Worm (Caenorhabditis elegans) whole organism, early embryonic: ENCODE results near the gene npax-2.

Source experiments
- B0310.2 ChIP-seq: sonication (generic microtip); optimal IDR thresholded peaks from 2 replicates; lab custom pipeline; 2016; ENCODE audit warnings: mild to moderate bottlenecking, missing genetic modification characterization, missing compliant biosample characterization
- F13C5.2 ChIP-seq: sonication (generic microtip); optimal IDR thresholded peaks from 2 replicates; lab custom pipeline; 2017; ENCODE audit warnings: mild to moderate bottlenecking, missing genetic modification characterization, inconsistent platforms, missing compliant biosample characterization
- aly-1 ChIP-seq: sonication (generic microtip); optimal IDR thresholded peaks from 2 replicates; lab custom pipeline; 2016; ENCODE audit warnings: missing genetic modification characterization, missing compliant biosample characterization
- ama-1 ChIP-seq: fragments of 150-350 bp; optimal IDR thresholded peaks from 2 replicates; lab custom pipeline; 2014
- ceh-13 ChIP-seq: fragments of 200-800 bp; sonication (Bioruptor generic); optimal IDR thresholded peaks from 2 replicates; lab custom pipeline; 2018; ENCODE audit warnings: mild to moderate bottlenecking, missing genetic modification characterization, missing compliant biosample characterization
- ceh-36 ChIP-seq: sonication (generic microtip); optimal IDR thresholded peaks from 2 replicates; lab custom pipeline; 2016; ENCODE audit warnings: missing genetic modification characterization, inconsistent platforms, missing compliant biosample characterization
- ets-7 ChIP-seq: sonication (generic microtip); optimal IDR thresholded peaks from 2 replicates; lab custom pipeline; 2016; ENCODE audit warnings: missing genotype, missing genetic modification characterization, missing compliant biosample characterization
- flt-1 ChIP-seq: fragments of 200-800 bp; sonication (Bioruptor generic); IDR thresholded peaks from 2 replicates; pipeline ENCODE4 v1.3.6; 2022; ENCODE audit warnings: missing genetic modification characterization, missing compliant biosample characterization
- hmbx-1 ChIP-seq: sonication (generic microtip); optimal IDR thresholded peaks from 2 replicates; lab custom pipeline; 2016; ENCODE audit warnings: mild to moderate bottlenecking, missing genetic modification characterization, missing compliant biosample characterization
- hmg-4 ChIP-seq: fragments of 200-800 bp; sonication (Bioruptor generic); optimal IDR thresholded peaks from 2 replicates; lab custom pipeline; 2018; ENCODE audit warnings: mild to moderate bottlenecking, missing genetic modification characterization, missing compliant biosample characterization
- hnd-1 ChIP-seq: sonication (generic microtip); optimal IDR thresholded peaks from 2 replicates; lab custom pipeline; 2016; ENCODE audit warnings: missing genetic modification characterization, missing compliant biosample characterization
- pes-1 ChIP-seq: fragments of 200-800 bp; sonication (Bioruptor generic); IDR thresholded peaks from 2 replicates; pipeline ENCODE4 v1.3.6; 2022; ENCODE audit warnings: missing genetic modification reagents, missing genetic modification characterization, missing compliant biosample characterization
- scrt-1 ChIP-seq: fragments of 200-800 bp; sonication (Bioruptor generic); IDR thresholded peaks from 2 replicates; pipeline ENCODE4 v1.3.6; 2022; ENCODE audit warnings: missing genetic modification characterization, missing compliant biosample characterization
- sea-1 ChIP-seq: fragments of 200-800 bp; sonication (Bioruptor generic); conservative IDR thresholded peaks from 2 replicates; pipeline ENCODE4 v1.3.6; 2022; ENCODE audit warnings: missing genetic modification characterization, missing compliant biosample characterization
- tbx-11 ChIP-seq: fragments of 200-800 bp; sonication (Bioruptor generic); IDR thresholded peaks from 2 replicates; pipeline ENCODE4 v1.3.6; 2022; ENCODE audit warnings: missing genetic modification characterization, missing compliant biosample characterization
- tbx-37 ChIP-seq: fragments of 200-800 bp; sonication (Bioruptor generic); conservative IDR thresholded peaks from 2 replicates; pipeline ENCODE4 v1.3.6; 2022; ENCODE audit warnings: missing genetic modification reagents, missing genetic modification characterization, missing compliant biosample characterization
- tra-4 ChIP-seq: sonication (generic microtip); optimal IDR thresholded peaks from 2 replicates; lab custom pipeline; 2017; ENCODE audit warnings: missing genetic modification characterization, missing compliant biosample characterization

Gene npax-2

DNA sequence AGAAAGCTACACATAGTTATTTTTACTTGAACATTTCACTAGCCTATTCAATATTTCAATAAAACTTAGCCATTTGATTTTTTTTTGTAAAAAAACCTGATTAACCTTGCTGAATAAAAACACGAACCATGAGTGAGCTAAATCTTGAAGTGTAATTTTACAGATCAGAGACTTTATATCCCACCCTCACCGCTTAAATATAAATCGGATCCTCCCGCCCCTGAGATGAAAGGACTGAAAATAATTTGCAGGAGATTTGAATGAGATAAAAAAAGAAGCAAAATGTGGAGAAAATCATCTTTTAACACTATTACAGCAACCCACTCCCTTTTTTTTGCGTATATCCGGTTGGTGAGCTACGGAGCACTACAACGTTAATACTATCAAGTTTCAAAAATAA, at the start of gene npax-2:
npax-2 (minus strand) TSS at position 101 of the 400 bp plus-strand sequence.
- TF ChIP-seq hmbx-1 (tag; lab: Kevin White, UChicago) (no peak), ets-7 (tag; lab: Kevin White, UChicago) (no peak), F13C5.2 (tag; lab: Kevin White, UChicago) (no peak), tbx-11 (GFP tag; lab: Robert Waterston, UW) (no peak), flt-1 (GFP tag; lab: Robert Waterston, UW) (no peak), B0310.2 (no peak), ceh-36 (tag; lab: Kevin White, UChicago) (no peak), sea-1 (GFP tag; lab: Robert Waterston, UW) (no peak), ama-1 (lab: Kevin White, UChicago) (no peak), scrt-1 (no peak), hnd-1 (tag; lab: Kevin White, UChicago) (no peak), aly-1 (tag; lab: Kevin White, UChicago) (no peak), ceh-13 (GFP tag; lab: Kevin White, UChicago) (no peak), hmg-4 (GFP tag; lab: Kevin White, UChicago) (no peak), tra-4 (tag; lab: Kevin White, UChicago) (no peak), pes-1 (GFP tag; lab: Robert Waterston, UW) (no peak)

DNA sequence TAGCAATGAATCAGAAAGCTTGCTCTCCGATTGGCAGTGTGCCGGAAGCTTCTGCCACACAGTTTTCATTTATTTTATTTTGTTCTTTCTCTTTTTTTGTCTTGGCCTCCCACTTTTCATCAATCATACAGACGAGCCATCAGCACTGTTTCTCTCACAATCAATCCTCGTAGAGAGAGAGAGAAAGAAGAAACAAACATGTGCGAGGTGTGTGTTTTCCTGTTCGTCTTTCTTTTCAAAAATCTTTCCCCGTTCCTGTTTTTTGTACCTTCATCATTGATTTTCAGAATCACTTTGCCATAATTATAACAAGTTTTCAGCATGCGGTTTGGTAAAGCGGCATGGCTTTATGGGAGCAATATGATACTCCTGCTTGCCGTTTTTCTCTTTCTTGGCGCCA, 49.2 kb upstream of the npax-2 start, which contains the start of gene T24C12.1:
T24C12.1 (plus strand) TSS at position 301 of the 400 bp plus-strand sequence.
- TF ChIP-seq pes-1 (GFP tag; lab: Robert Waterston, UW) (no peak), sea-1 (GFP tag; lab: Robert Waterston, UW) (no peak), flt-1 (GFP tag; lab: Robert Waterston, UW) (no peak), hmbx-1 (tag; lab: Kevin White, UChicago) (no peak), ets-7 (tag; lab: Kevin White, UChicago) (no peak), tbx-37 (GFP tag; lab: Robert Waterston, UW) (no peak), hnd-1 (tag; lab: Kevin White, UChicago) (no peak)

DNA sequence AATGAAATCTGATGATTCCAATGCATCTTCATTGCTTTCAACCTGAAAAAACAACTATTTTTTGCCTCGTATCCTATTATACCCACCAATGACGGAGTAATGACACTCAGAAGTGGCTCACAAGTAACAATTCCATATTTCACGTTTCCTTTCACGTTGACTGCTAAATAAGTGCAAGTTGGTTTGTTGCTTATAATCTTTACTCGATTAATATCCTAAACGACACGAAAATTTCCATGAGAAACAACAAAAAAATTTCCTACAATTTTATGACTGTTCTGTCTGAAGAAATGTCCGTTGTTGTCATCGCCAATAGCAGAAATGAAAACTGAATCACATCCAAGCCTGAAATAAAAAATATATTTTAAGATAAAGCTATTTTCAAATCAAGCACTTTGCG, 47.5 kb upstream of the npax-2 start:
- TF ChIP-seq ets-7 (tag; lab: Kevin White, UChicago) (no peak), tbx-37 (GFP tag; lab: Robert Waterston, UW) (no peak), tra-4 (tag; lab: Kevin White, UChicago) (no peak), flt-1 (GFP tag; lab: Robert Waterston, UW) (no peak), pes-1 (GFP tag; lab: Robert Waterston, UW) (no peak)

DNA sequence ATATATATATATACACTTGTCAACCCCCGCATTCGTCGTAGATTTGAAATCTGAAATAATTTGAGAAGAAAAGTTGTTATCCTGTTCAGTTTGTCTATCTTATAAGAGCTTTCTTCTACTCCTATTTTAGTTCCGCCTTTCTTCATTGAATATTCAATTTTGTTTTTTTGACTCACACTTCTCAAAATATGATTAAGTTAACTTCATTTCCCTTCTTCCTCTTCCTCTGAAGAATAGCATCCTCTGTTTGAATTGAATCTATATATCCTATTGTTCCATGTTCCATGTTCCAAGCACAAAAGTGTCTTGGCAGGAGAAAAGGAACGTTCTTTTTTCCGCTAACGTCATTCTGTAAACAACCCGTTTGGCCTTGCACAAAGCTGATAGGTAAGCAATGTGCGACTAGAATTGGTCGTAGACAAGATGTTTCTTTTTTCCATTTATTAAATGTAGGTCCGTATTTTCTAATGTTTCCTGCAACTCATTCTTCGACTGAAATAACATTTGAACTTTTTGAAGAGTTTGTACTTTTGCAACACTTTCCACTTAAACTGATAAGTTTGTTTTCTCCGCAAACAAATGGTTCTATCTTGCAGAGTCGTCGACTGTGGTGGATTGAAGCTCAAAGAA, 42.1 kb upstream of the npax-2 start, which contains the start of gene gap-1:
gap-1 (plus strand) TSS at position 580 of the 630 bp plus-strand sequence.
- TF ChIP-seq ama-1 (lab: Kevin White, UChicago) (no peak), hmg-4 (GFP tag; lab: Kevin White, UChicago) (no peak), ets-7 (tag; lab: Kevin White, UChicago) (no peak), pes-1 (GFP tag; lab: Robert Waterston, UW) (no peak), scrt-1 (no peak), hnd-1 (tag; lab: Kevin White, UChicago) (no peak), flt-1 (GFP tag; lab: Robert Waterston, UW) (no peak), tbx-11 (GFP tag; lab: Robert Waterston, UW) (no peak), tra-4 (tag; lab: Kevin White, UChicago) (no peak), sea-1 (GFP tag; lab: Robert Waterston, UW) (no peak), B0310.2 (no peak), ceh-36 (tag; lab: Kevin White, UChicago) (no peak)

DNA sequence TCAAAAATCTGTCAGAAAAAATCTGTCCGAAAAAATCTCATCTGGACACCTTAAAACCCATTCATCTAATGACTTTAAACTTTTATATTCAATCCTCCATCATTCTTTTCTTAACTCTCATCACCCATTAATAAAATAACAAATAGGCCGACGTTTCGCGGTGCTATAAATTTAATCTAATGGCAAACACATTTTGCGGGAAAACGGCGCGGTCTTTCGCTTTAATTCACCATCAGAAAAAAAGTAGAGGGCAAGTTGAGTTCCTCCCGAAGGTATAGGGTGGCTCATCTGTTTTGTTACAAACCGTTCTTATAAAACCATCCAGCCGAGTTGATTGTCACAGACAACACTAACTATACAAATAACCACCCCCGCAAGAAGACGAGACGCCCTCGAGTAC, 40.8 kb upstream of the npax-2 start:
- TF ChIP-seq B0310.2 (no peak), sea-1 (GFP tag; lab: Robert Waterston, UW) (no peak), pes-1 (GFP tag; lab: Robert Waterston, UW) (no peak), tra-4 (tag; lab: Kevin White, UChicago) (no peak), hmg-4 (GFP tag; lab: Kevin White, UChicago) (no peak), ets-7 (tag; lab: Kevin White, UChicago) (no peak), ceh-13 (GFP tag; lab: Kevin White, UChicago) (no peak), aly-1 (tag; lab: Kevin White, UChicago) (no peak), tbx-11 (GFP tag; lab: Robert Waterston, UW) (no peak), tbx-37 (GFP tag; lab: Robert Waterston, UW) (no peak), F13C5.2 (tag; lab: Kevin White, UChicago) (no peak), hmbx-1 (tag; lab: Kevin White, UChicago) (no peak), hnd-1 (tag; lab: Kevin White, UChicago) (no peak), scrt-1 (no peak), ama-1 (lab: Kevin White, UChicago) (no peak), flt-1 (GFP tag; lab: Robert Waterston, UW) (no peak), ceh-36 (tag; lab: Kevin White, UChicago) (no peak)

DNA sequence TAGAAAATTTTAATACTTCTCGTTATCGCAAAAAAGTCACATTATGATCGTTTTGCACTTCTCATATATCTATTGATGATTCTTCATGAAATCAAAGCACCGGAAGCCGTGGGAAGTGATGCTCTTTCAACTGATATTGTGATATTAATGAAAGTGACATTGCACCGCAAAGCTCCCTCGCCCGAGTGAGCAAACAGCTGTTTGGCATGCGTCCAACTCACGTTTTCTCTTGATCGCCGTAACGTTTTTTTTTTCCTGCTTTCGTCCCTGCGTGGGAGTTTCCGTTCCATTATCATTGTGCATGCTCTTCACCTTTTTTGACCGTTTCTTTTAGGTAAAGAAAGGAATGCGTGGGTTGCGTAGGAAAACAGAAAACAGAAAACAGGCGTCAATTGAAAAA, 39.0 kb upstream of the npax-2 start:
- TF ChIP-seq hmg-4 (GFP tag; lab: Kevin White, UChicago) (no peak), ets-7 (tag; lab: Kevin White, UChicago) (no peak), flt-1 (GFP tag; lab: Robert Waterston, UW) (no peak), aly-1 (tag; lab: Kevin White, UChicago) (no peak), pes-1 (GFP tag; lab: Robert Waterston, UW) (no peak)

DNA sequence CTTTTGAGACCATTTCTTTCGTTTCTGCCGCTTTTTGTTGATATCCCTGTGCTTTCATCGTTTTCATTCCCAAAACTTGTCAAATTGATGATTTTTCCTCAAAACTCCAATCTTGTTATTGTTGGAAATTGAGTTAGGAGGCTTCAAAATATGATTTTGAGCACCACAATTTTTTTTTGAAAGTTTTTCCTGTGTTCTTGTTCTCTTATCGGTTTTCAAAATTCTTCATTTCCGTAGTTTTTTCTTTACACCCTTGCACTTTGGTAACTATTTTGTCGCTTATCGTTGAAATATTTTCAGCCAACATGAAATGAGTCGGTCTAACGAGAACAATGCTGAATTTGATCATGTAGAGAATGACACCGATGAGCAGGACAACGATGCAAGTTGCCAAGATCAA, 30.7 kb upstream of the npax-2 start, which contains the start of gene F48B9.1:
F48B9.1 (plus strand) TSS at position 301 of the 400 bp plus-strand sequence.
- TF ChIP-seq aly-1 (tag; lab: Kevin White, UChicago): no peak
- no peak for TF ChIP-seq ceh-36 (tag; lab: Kevin White, UChicago)
- no peak for TF ChIP-seq F13C5.2 (tag; lab: Kevin White, UChicago)
- no peak for TF ChIP-seq scrt-1
- no peak for TF ChIP-seq ceh-13 (GFP tag; lab: Kevin White, UChicago)
- no peak for TF ChIP-seq sea-1 (GFP tag; lab: Robert Waterston, UW)
- TF ChIP-seq tbx-11 (GFP tag; lab: Robert Waterston, UW): no peak
- TF ChIP-seq ets-7 (tag; lab: Kevin White, UChicago): no peak
- no peak for TF ChIP-seq hmbx-1 (tag; lab: Kevin White, UChicago)
- TF ChIP-seq hmg-4 (GFP tag; lab: Kevin White, UChicago): no peak
